In the genomic region with DNA sequence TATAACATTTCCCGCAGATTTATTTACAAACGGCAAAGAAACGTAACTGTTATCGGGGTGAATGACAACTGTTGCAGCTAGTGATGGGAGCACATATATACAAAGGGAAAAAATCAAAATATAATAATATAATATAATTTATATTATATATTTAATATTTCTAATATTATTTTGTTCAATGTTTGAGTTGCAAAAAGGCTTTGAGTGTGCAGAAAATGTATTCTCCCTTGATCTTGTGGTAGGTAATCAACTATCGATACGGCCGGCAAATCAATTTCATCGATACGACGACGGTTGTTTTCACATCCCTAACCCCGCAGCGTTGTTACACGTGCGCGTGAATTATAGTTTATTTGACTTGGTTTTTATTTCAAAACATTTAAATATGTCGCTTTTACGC, we compare ENCODE assay signal across 5 fruit fly cellular contexts.
TF ChIP-seq lines count a peak whose summit lies in the region.

A gene (minus strand): TSS at position 249 of the 400 bp plus-strand sequence.
A gene (plus strand): TSS at position 289 of the 400 bp plus-strand sequence.

- no peak for TF ChIP-seq CTCF in whole organism, embryonic (GFP tag; optimal IDR thresholded peaks at IDR 0.05; lab: Kevin White, UChicago)

TF ChIP-seq in whole organism, adult, 20 proteins besides CTCF, POLR2A, EP300 and RAD21 (continues in another document):
- TF ChIP-seq bab1 (GFP tag; optimal IDR thresholded peaks at IDR 0.05; lab: Kevin White, UChicago) (peak; percentile 82), cnc (optimal IDR thresholded peaks at IDR 0.05; lab: Kevin White, UChicago) (no peak), CG33017 (tag; optimal IDR thresholded peaks at IDR 0.05; lab: Kevin White, UChicago) (peak; percentile 57), Mnt (GFP tag; optimal IDR thresholded peaks at IDR 0.05; lab: Kevin White, UChicago) (peak; percentile 98), Hr96 (GFP tag; optimal IDR thresholded peaks at IDR 0.05; lab: Kevin White, UChicago) (no peak), Clk (GFP tag; optimal IDR thresholded peaks at IDR 0.05; lab: Kevin White, UChicago) (peak; percentile 21), cic (GFP tag; optimal IDR thresholded peaks at IDR 0.05; lab: Kevin White, UChicago) (peak; percentile 6), CG12768 (GFP tag; optimal IDR thresholded peaks at IDR 0.05; lab: Kevin White, UChicago) (peak; percentile 61), CG7101 (tag; optimal IDR thresholded peaks at IDR 0.05; lab: Kevin White, UChicago) (peak; percentile 73), toe (GFP tag; optimal IDR thresholded peaks at IDR 0.05; lab: Kevin White, UChicago) (no peak), CG7045 (GFP tag; optimal IDR thresholded peaks at IDR 0.05; lab: Kevin White, UChicago) (peak; percentile 47), CG11617 (GFP tag; optimal IDR thresholded peaks at IDR 0.05; lab: Kevin White, UChicago) (peak; percentile 80), CG14711 (tag; optimal IDR thresholded peaks at IDR 0.05; lab: Kevin White, UChicago) (peak; percentile 71), Crg-1 (GFP tag; optimal IDR thresholded peaks at IDR 0.05; lab: Kevin White, UChicago) (peak; percentile 32), CG5204 (GFP tag; optimal IDR thresholded peaks at IDR 0.05; lab: Kevin White, UChicago) (no peak), ovo (GFP tag; optimal IDR thresholded peaks at IDR 0.05; lab: Kevin White, UChicago) (peak; percentile 74), tj (GFP tag; optimal IDR thresholded peaks at IDR 0.05; lab: Kevin White, UChicago) (peak; percentile 51)

TF ChIP-seq in whole organism, embryonic, 481 proteins besides CTCF, POLR2A, EP300 and RAD21 (continues in another document):
- TF ChIP-seq scrt (GFP tag; optimal IDR thresholded peaks at IDR 0.05; lab: Kevin White, UChicago), result peak; percentile 96
- TF ChIP-seq Doc2 (GFP tag; IDR thresholded peaks at IDR 0.05; lab: Robert Waterston, UW), result no peak
- no peak for TF ChIP-seq wdn (GFP tag; IDR thresholded peaks at IDR 0.05; lab: Robert Waterston, UW)
- TF ChIP-seq tin (GFP tag; optimal IDR thresholded peaks at IDR 0.05; lab: Kevin White, UChicago), result peak; percentile 51
- TF ChIP-seq Doc3 (GFP tag; IDR thresholded peaks at IDR 0.05; lab: Robert Waterston, UW; ENCODE audit: partially characterized antibody), result peak; percentile 89
- TF ChIP-seq CG34224 (GFP tag; IDR thresholded peaks at IDR 0.05; lab: Robert Waterston, UW; ENCODE audit: partially characterized antibody), result peak; percentile 90
- TF ChIP-seq gfzf (GFP tag; optimal IDR thresholded peaks at IDR 0.05; lab: Kevin White, UChicago), result no peak
- peak; percentile 17 for TF ChIP-seq CG8944 (GFP tag; optimal IDR thresholded peaks at IDR 0.05; lab: Kevin White, UChicago)
- TF ChIP-seq CG8924 (tag; optimal IDR thresholded peaks at IDR 0.05; lab: Kevin White, UChicago), result peak; percentile 75
- TF ChIP-seq Drgx (GFP tag; IDR thresholded peaks at IDR 0.05; lab: Robert Waterston, UW), result 0 out of 2 replicates have a peak, but pooled peaks have one; percentile 24
- TF ChIP-seq CG15011 (GFP tag; optimal IDR thresholded peaks at IDR 0.05; lab: Kevin White, UChicago), result no peak
- no peak; the same call in 1 of the 2 replicates for TF ChIP-seq Ravus (GFP tag; IDR thresholded peaks at IDR 0.05; lab: Robert Waterston, UW)
- TF ChIP-seq CG8281 (tag; optimal IDR thresholded peaks at IDR 0.05; lab: Kevin White, UChicago), result no peak
- TF ChIP-seq pfk (GFP tag; optimal IDR thresholded peaks at IDR 0.05; lab: Kevin White, UChicago), result no peak
- TF ChIP-seq psq (GFP tag; optimal IDR thresholded peaks at IDR 0.05; lab: Kevin White, UChicago), result peak; percentile 41
- peak; percentile 83 for TF ChIP-seq hb (GFP tag; IDR thresholded peaks at IDR 0.05; lab: Robert Waterston, UW; ENCODE audit: partially characterized antibody)
- no peak for TF ChIP-seq run (tag; optimal IDR thresholded peaks at IDR 0.05; lab: Kevin White, UChicago)

TF ChIP-seq in whole organism, prepupa, 60 proteins besides CTCF, POLR2A, EP300 and RAD21 (continues in another document):
- peak; percentile 2 for TF ChIP-seq Ets21C (GFP tag; optimal IDR thresholded peaks at IDR 0.05; lab: Kevin White, UChicago)
- peak; percentile 33 for TF ChIP-seq Sox14 (GFP tag; optimal IDR thresholded peaks at IDR 0.05; lab: Kevin White, UChicago)
- peak; percentile 42 for TF ChIP-seq CG31627 (GFP tag; optimal IDR thresholded peaks at IDR 0.05; lab: Kevin White, UChicago)
- TF ChIP-seq ss (GFP tag; optimal IDR thresholded peaks at IDR 0.05; lab: Kevin White, UChicago), result peak in 1 of 2 experiments; percentile 14
- TF ChIP-seq esn (GFP tag; optimal IDR thresholded peaks at IDR 0.05; lab: Kevin White, UChicago), result peak; percentile 65
- peak; percentile 65 for TF ChIP-seq CG3032 (tag; optimal IDR thresholded peaks at IDR 0.05; lab: Kevin White, UChicago)
- no peak for TF ChIP-seq CG11294 (GFP tag; IDR thresholded peaks at IDR 0.05; lab: Robert Waterston, UW)
- no peak for TF ChIP-seq CG6808 (GFP tag; optimal IDR thresholded peaks at IDR 0.05; lab: Kevin White, UChicago)
- peak; percentile 41 for TF ChIP-seq lz (GFP tag; optimal IDR thresholded peaks at IDR 0.05; lab: Kevin White, UChicago)
- TF ChIP-seq CG6854 (GFP tag; optimal IDR thresholded peaks at IDR 0.05; lab: Kevin White, UChicago), result peak; percentile 6
- TF ChIP-seq CG6276 (GFP tag; optimal IDR thresholded peaks at IDR 0.05; lab: Kevin White, UChicago), result no peak
- TF ChIP-seq dsx (GFP tag; optimal IDR thresholded peaks at IDR 0.05; lab: Kevin White, UChicago; ENCODE audit: poor library complexity, severe bottlenecking), result peak; percentile 55
- peak; percentile 33 for TF ChIP-seq CG6792 (GFP tag; optimal IDR thresholded peaks at IDR 0.05; lab: Kevin White, UChicago)
- TF ChIP-seq vri (GFP tag; optimal IDR thresholded peaks at IDR 0.05; lab: Kevin White, UChicago), result peak; percentile 32
- TF ChIP-seq CG10631 (GFP tag; optimal IDR thresholded peaks at IDR 0.05; lab: Kevin White, UChicago), result peak; percentile 65
- TF ChIP-seq Eip78C (GFP tag; lab: Kevin White, UChicago), result peak; percentile 73
- TF ChIP-seq CG16779 (tag; optimal IDR thresholded peaks at IDR 0.05; lab: Kevin White, UChicago), result no peak
- peak; percentile 66 for TF ChIP-seq achi (GFP tag; optimal IDR thresholded peaks at IDR 0.05; lab: Kevin White, UChicago)

TF ChIP-seq in whole organism, pupa, 21 proteins besides CTCF, POLR2A, EP300 and RAD21 (continues in another document):
- TF ChIP-seq fd96Ca (GFP tag; IDR thresholded peaks at IDR 0.05; lab: Robert Waterston, UW) (peak; percentile 61; the same call in 2 of the 3 replicates), CG34367 (tag; optimal IDR thresholded peaks at IDR 0.05; lab: Kevin White, UChicago) (no peak), CG17806 (tag; optimal IDR thresholded peaks at IDR 0.05; lab: Kevin White, UChicago) (peak; percentile 37), CG15710 (tag; optimal IDR thresholded peaks at IDR 0.05; lab: Kevin White, UChicago) (peak; percentile 49), CG13204 (GFP tag; optimal IDR thresholded peaks at IDR 0.05; lab: Kevin White, UChicago) (no peak), CG14655 (GFP tag; optimal IDR thresholded peaks at IDR 0.05; lab: Kevin White, UChicago) (no peak), Snoo (tag; optimal IDR thresholded peaks at IDR 0.05; lab: Kevin White, UChicago) (peak; percentile 33), CG9948 (tag; optimal IDR thresholded peaks at IDR 0.05; lab: Kevin White, UChicago) (peak; percentile 5), CG12605 (GFP tag; IDR thresholded peaks at IDR 0.05; lab: Robert Waterston, UW) (peak; percentile 25; the same call in 1 of the 2 replicates), gl (tag; optimal IDR thresholded peaks at IDR 0.05; lab: Kevin White, UChicago) (no peak), Pif1B (GFP tag; optimal IDR thresholded peaks at IDR 0.05; lab: Kevin White, UChicago) (no peak), rn (GFP tag; IDR thresholded peaks at IDR 0.05; lab: Robert Waterston, UW) (no peak), CG8159 (tag; optimal IDR thresholded peaks at IDR 0.05; lab: Kevin White, UChicago) (peak; percentile 42), D1 (tag; optimal IDR thresholded peaks at IDR 0.05; lab: Kevin White, UChicago) (no peak), Pif1A (GFP tag; optimal IDR thresholded peaks at IDR 0.05; lab: Kevin White, UChicago) (no peak), CG32121 (GFP tag; IDR thresholded peaks at IDR 0.05; lab: Robert Waterston, UW) (0 out of 2 replicates have a peak, but pooled peaks have one; percentile 35), CG8301 (tag; optimal IDR thresholded peaks at IDR 0.05; lab: Kevin White, UChicago) (no peak), EcR (GFP tag; optimal IDR thresholded peaks at IDR 0.05; lab: Kevin White, UChicago) (peak; percentile 86), Ets98B (GFP tag; IDR thresholded peaks at IDR 0.05; lab: Robert Waterston, UW) (peak; percentile 32; the same call in 1 of the 2 replicates)

TF ChIP-seq in whole organism, wandering third instar larva, 38 proteins besides CTCF, POLR2A, EP300 and RAD21 (continues in another document):
- TF ChIP-seq lola (GFP tag; optimal IDR thresholded peaks at IDR 0.05; lab: Kevin White, UChicago), result no peak
- TF ChIP-seq rgr (GFP tag; optimal IDR thresholded peaks at IDR 0.05; lab: Kevin White, UChicago), result peak; percentile 64
- no peak for TF ChIP-seq Mio (GFP tag; optimal IDR thresholded peaks at IDR 0.05; lab: Kevin White, UChicago)
- peak; percentile 52 for TF ChIP-seq OdsH (GFP tag; optimal IDR thresholded peaks at IDR 0.05; lab: Kevin White, UChicago)
- no peak for TF ChIP-seq CG32264 (GFP tag; optimal IDR thresholded peaks at IDR 0.05; lab: Kevin White, UChicago)
- peak; percentile 21 for TF ChIP-seq Hr83 (GFP tag; optimal IDR thresholded peaks at IDR 0.05; lab: Kevin White, UChicago; ENCODE audit: poor library complexity, severe bottlenecking)
- TF ChIP-seq dsf (GFP tag; optimal IDR thresholded peaks at IDR 0.05; lab: Kevin White, UChicago; ENCODE audit: borderline replicate concordance), result peak; percentile 29
- no peak for TF ChIP-seq Hr78 (GFP tag; optimal IDR thresholded peaks at IDR 0.05; lab: Kevin White, UChicago)
- TF ChIP-seq psq (GFP tag; optimal IDR thresholded peaks at IDR 0.05; lab: Kevin White, UChicago), result peak; percentile 64
- no peak for TF ChIP-seq dmrt93B (GFP tag; optimal IDR thresholded peaks at IDR 0.05; lab: Kevin White, UChicago)
- TF ChIP-seq tai (GFP tag; optimal IDR thresholded peaks at IDR 0.05; lab: Kevin White, UChicago), result no peak
- TF ChIP-seq dl (GFP tag; optimal IDR thresholded peaks at IDR 0.05; lab: Kevin White, UChicago; ENCODE audit: insufficient read depth in 1 of 2, partially characterized antibody in 2 of 2), result no peak
- peak; percentile 14 for TF ChIP-seq ey (GFP tag; optimal IDR thresholded peaks at IDR 0.05; lab: Kevin White, UChicago)
- peak; percentile 73 for TF ChIP-seq HLH106 (tag; optimal IDR thresholded peaks at IDR 0.05; lab: Kevin White, UChicago)
- no peak for TF ChIP-seq N (GFP tag; optimal IDR thresholded peaks at IDR 0.05; lab: Kevin White, UChicago)
- TF ChIP-seq Myc (optimal IDR thresholded peaks at IDR 0.05; lab: Kevin White, UChicago), result peak; percentile 26
- no peak for TF ChIP-seq pan (optimal IDR thresholded peaks at IDR 0.05; lab: Kevin White, UChicago)
- peak; percentile 6 for TF ChIP-seq Jra (GFP tag; optimal IDR thresholded peaks at IDR 0.05; lab: Kevin White, UChicago)
- no peak for TF ChIP-seq CrebA (GFP tag; optimal IDR thresholded peaks at IDR 0.05; lab: Kevin White, UChicago; ENCODE audit: borderline replicate concordance)
- TF ChIP-seq jim (GFP tag; optimal IDR thresholded peaks at IDR 0.05; lab: Kevin White, UChicago), result no peak
- no peak for TF ChIP-seq GATAd (GFP tag; optimal IDR thresholded peaks at IDR 0.05; lab: Kevin White, UChicago)
